Worm (Caenorhabditis elegans): ENCODE data around the gene irld-61.
A peak's percentile ranks its signal among the peaks of the same experiment; 100 is the strongest.

irld-61 gene

ce11 chrIII:12806712-12807111 is 42.4 kb downstream of the irld-61 start, which contains the start of gene BE10.5:
TSS of gene BE10.5 (minus strand) at chrIII:12806812.
- TF ChIP-seq cog-1 (tag; optimal IDR thresholded peaks at IDR 0.05) (no peak), med-1 (GFP tag; optimal IDR thresholded peaks at IDR 0.05; ENCODE audit: insufficient read depth) (no peak), ztf-23 (GFP tag; IDR thresholded peaks at IDR 0.05) (no peak), ztf-29 (GFP tag; IDR thresholded peaks at IDR 0.05) (no peak), T22C8.4 (GFP tag; IDR thresholded peaks at IDR 0.05) (no peak), tab-1 (GFP tag; IDR thresholded peaks at IDR 0.05) (no peak), ref-1 (GFP tag; conservative IDR thresholded peaks at IDR 0.05) (no peak), klf-2 (GFP tag; conservative IDR thresholded peaks at IDR 0.05) (no peak), flt-1 (GFP tag; IDR thresholded peaks at IDR 0.05) (no peak)

- TF ChIP-seq tab-1 (GFP tag; IDR thresholded peaks at IDR 0.05) (no peak), klf-2 (GFP tag; conservative IDR thresholded peaks at IDR 0.05) (no peak), med-1 (GFP tag; optimal IDR thresholded peaks at IDR 0.05; ENCODE audit: insufficient read depth) (no peak), flt-1 (GFP tag; IDR thresholded peaks at IDR 0.05) (no peak)
These were observed 43.4 kb downstream of the irld-61 start, which contains the start of gene BE10.3 for ce11 chrIII:12807726-12808125. TSS of gene BE10.3 (plus strand) at chrIII:12808026.

ce11 chrIII:12813193-12813592 is 48.8 kb downstream of the irld-61 start, which contains the start of gene BE10.4:
TSS of gene BE10.4 (plus strand) at chrIII:12813493.
- TF ChIP-seq cog-1 (tag; optimal IDR thresholded peaks at IDR 0.05): no peak
- TF ChIP-seq flt-1 (GFP tag; IDR thresholded peaks at IDR 0.05): no peak
- TF ChIP-seq med-1 (GFP tag; optimal IDR thresholded peaks at IDR 0.05; ENCODE audit: insufficient read depth): no peak
- TF ChIP-seq ztf-29 (GFP tag; IDR thresholded peaks at IDR 0.05): no peak
- TF ChIP-seq klf-2 (GFP tag; conservative IDR thresholded peaks at IDR 0.05): no peak
- no peak for TF ChIP-seq T22C8.4 (GFP tag; IDR thresholded peaks at IDR 0.05)
- TF ChIP-seq tab-1 (GFP tag; IDR thresholded peaks at IDR 0.05): no peak
- no peak for TF ChIP-seq ztf-23 (GFP tag; IDR thresholded peaks at IDR 0.05)
- TF ChIP-seq ref-1 (GFP tag; conservative IDR thresholded peaks at IDR 0.05): no peak

ce11 chrIII:12818050-12818738 is 53.8 kb downstream of the irld-61 start, which contains the start of gene arx-5:
TSS of gene arx-5 (minus strand) at chrIII:12818100.
- TF ChIP-seq med-1 (GFP tag; optimal IDR thresholded peaks at IDR 0.05; ENCODE audit: insufficient read depth) (no peak), T22C8.4 (GFP tag; IDR thresholded peaks at IDR 0.05) (peak; percentile 40; the same call in 1 of the 2 replicates)
